Fruit fly (Drosophila melanogaster): ENCODE data around the gene CG31808.

Gene CG31808

dm6 chr2L:16731799-16732198 lies 15.8 kb upstream of the CG31808 start, which contains the start of gene Prosbeta4:
TSS of gene Prosbeta4 (minus strand) at chr2L:16732133.
- TF ChIP-seq psq (optimal IDR thresholded peaks at IDR 0.05): no peak
- TF ChIP-seq ttk (optimal IDR thresholded peaks at IDR 0.05): no peak
- TF ChIP-seq h (optimal IDR thresholded peaks at IDR 0.05): no peak
- TF ChIP-seq Myc (optimal IDR thresholded peaks at IDR 0.05): no peak
- no peak for TF ChIP-seq insv (optimal IDR thresholded peaks at IDR 0.05)
- no peak for TF ChIP-seq Sin3A (optimal IDR thresholded peaks at IDR 0.05)

DNA sequence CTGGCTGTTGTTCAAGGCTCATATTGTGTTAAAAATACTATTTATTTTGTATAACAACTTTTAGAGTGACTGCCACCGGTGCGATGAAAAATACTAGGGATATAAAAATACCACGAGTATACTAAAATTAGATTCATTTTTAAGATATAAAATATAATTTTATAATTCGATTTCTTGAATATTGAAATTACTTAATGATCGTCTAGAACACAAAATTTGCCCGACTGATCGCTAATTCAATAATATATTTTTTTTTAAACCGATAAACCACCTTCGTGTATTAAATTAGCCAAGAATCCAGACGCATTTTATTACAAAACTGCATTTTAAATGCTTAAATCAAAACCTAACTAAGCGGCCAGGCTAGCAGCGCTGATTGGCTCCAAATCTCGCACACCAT lies 14.9 kb upstream of the CG31808 start, which contains the start of gene CG17996:
Gene CG17996 (minus strand): TSS at position 101 of the 400 bp plus-strand sequence.
- TF ChIP-seq Myc (optimal IDR thresholded peaks at IDR 0.05) (no peak), Sin3A (optimal IDR thresholded peaks at IDR 0.05) (no peak), h (optimal IDR thresholded peaks at IDR 0.05) (no peak), insv (optimal IDR thresholded peaks at IDR 0.05) (no peak), ttk (optimal IDR thresholded peaks at IDR 0.05) (no peak), psq (optimal IDR thresholded peaks at IDR 0.05) (no peak)

DNA sequence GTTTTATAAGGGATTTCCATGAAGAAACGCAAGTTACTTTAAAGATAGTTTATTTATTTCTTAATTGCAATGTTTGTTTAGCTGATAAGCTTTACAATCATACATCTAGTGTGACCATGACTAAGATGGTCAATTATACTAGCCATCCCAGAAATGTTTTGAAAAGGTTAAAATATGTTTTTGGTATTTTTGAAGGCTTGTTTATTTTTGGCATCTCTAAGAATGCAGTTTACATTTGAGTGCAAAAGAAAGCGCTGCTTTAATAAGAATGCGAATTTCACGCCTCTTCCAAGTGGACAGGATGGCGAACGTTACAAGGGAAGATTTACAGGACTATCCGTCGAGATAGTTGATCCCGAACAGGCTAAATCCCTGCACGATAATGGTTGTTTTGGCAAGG lies 13.6 kb upstream of the CG31808 start, which contains the start of gene Tsen2:
Gene Tsen2 (plus strand): TSS at position 222 of the 400 bp plus-strand sequence.
- no peak for TF ChIP-seq Myc (optimal IDR thresholded peaks at IDR 0.05)
- TF ChIP-seq h (optimal IDR thresholded peaks at IDR 0.05): no peak
- TF ChIP-seq psq (optimal IDR thresholded peaks at IDR 0.05): no peak
- TF ChIP-seq insv (optimal IDR thresholded peaks at IDR 0.05): no peak
- no peak for TF ChIP-seq Sin3A (optimal IDR thresholded peaks at IDR 0.05)
- TF ChIP-seq ttk (optimal IDR thresholded peaks at IDR 0.05): no peak

DNA sequence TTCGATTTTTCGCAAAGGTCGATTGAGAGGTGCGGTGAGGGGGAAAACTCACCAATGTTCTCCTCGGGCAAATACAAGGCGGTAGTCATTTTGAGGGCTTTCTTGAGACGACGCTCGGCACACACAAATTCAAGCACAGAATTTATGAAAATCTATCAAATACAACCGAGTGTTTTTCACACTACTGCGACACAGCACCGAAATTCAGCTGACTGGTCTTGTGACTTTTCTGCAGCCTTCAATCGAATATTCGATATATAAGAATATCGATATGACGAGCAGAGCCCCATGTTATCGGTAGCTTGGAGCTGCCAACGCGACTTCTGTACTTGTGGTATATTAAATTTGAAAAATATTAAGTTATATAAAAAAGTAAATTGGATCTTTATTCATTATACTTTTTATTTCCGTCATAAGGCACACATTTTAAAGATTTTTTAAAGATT lies 11.6 kb upstream of the CG31808 start, which contains the start of gene VhaSFD:
Gene VhaSFD (minus strand): TSS at position 249 of the 446 bp plus-strand sequence.
- TF ChIP-seq h (optimal IDR thresholded peaks at IDR 0.05): no peak
- peak; percentile 65 for TF ChIP-seq psq (optimal IDR thresholded peaks at IDR 0.05)
- no peak for TF ChIP-seq insv (optimal IDR thresholded peaks at IDR 0.05)
- TF ChIP-seq Sin3A (optimal IDR thresholded peaks at IDR 0.05): no peak

DNA sequence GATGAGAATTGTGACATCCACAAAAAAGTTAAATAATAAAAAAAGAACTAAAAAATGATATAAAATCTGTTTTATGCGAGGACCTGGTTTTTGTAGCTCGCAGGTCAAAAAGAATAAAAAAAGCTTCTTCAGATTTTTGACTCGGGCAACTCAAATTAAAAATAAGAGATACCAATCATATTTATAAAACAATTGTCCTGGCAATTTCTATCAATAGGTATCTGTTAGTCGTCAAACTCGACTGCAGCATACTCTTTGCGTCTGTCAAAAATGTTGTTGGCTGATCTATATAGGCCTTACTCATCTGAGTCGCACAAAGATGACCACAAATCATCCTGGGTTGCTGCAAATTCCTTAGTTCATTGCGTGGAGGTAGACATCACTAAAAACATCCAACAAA lies 6.6 kb upstream of the CG31808 start:
- TF ChIP-seq Myc (optimal IDR thresholded peaks at IDR 0.05): no peak
- no peak for TF ChIP-seq psq (optimal IDR thresholded peaks at IDR 0.05)

DNA sequence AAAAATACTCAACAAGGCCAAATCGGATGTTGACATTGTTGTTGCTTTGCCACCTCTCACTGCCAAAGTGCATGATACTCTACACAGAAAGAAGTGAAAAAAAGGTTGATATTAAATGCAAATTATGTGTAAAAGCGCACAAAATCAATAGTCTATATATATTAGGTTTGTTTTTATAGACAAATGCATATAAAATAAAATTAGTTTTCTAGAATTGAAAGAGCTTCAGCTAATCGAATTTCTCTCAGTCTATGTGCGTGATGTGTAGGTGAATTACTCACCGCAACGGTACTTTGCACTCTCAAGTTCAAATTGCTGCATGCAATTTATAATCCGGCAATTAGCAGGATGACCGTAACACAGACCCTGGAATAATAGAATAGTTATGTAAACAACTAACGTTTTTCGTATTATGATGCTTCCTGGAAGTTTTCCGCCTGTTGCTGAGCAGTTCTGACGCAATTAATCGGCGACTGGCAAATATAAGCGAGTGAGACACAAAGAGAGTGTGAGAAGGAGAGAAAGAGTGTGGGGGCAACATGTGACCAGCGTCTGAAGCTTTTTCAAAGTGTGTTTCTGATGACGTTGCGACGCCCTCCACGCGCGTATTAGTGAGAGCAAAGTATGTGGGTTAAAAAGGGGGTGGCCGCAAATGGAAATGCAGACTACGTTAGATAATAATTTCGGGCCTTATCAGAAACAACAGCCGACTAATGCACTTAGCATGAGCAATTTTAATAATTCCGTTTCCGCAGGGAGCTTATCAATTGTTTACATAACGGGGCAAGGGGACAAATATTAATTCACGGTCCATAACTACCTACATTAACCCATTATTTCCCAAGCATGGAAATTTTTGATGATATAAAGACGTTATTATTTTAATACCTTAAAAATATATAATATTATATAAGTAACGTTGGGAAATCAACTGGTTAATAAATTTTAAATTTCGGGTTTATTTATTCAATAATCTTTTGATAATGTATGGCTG lies 5.0 kb upstream of the CG31808 start:
- no peak for TF ChIP-seq Sin3A (optimal IDR thresholded peaks at IDR 0.05)
- TF ChIP-seq ttk (optimal IDR thresholded peaks at IDR 0.05): no peak
- no peak for TF ChIP-seq Myc (optimal IDR thresholded peaks at IDR 0.05)
- TF ChIP-seq psq (optimal IDR thresholded peaks at IDR 0.05): no peak
- no peak for TF ChIP-seq h (optimal IDR thresholded peaks at IDR 0.05)
- no peak for TF ChIP-seq insv (optimal IDR thresholded peaks at IDR 0.05)

DNA sequence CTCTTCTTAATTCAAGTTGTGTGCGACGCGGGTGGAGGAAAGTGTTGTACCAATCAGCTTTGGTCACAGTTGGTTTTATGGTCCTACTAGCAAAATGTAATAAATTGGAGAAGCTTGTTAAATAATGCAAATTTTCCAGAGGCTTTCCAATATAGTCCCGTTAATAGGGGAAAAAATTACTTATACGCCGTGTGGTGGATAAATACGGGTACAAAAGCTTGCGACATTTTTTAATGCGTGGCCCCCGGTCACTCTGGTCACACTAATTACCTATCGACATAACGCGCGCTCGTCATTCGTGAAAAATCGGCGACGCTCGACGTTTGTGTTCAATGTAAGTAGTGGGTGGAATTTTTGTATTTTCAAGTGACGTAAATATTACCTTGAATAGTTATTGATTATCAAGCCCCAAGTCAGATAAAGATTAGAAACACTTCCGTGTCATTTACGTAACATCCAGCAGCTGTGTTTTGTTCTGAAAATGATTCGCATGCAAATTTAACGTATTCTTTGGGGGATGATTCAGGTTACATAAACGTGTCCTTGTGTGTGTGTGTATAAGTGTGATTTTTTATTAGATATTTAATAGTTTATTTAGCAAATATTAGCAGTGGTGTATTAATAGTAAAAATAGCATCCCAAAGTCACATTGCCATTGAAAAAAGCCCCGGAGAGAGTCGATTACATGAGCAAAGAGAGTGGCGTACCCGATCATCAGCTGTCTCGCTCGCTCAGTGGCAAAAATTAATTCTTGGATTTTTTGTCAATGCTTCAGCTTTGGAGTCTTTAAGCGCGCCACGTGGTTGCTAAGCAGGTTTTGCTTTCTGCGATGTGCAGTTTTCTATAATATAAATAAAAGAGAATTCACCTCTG lies 3.9 kb upstream of the CG31808 start, which contains the start of gene Cyt-c-p:
Gene Cyt-c-p (plus strand): TSS at position 290 of the 873 bp plus-strand sequence.
- TF ChIP-seq Sin3A (optimal IDR thresholded peaks at IDR 0.05) (no peak), psq (optimal IDR thresholded peaks at IDR 0.05) (no peak), ttk (optimal IDR thresholded peaks at IDR 0.05) (no peak)

DNA sequence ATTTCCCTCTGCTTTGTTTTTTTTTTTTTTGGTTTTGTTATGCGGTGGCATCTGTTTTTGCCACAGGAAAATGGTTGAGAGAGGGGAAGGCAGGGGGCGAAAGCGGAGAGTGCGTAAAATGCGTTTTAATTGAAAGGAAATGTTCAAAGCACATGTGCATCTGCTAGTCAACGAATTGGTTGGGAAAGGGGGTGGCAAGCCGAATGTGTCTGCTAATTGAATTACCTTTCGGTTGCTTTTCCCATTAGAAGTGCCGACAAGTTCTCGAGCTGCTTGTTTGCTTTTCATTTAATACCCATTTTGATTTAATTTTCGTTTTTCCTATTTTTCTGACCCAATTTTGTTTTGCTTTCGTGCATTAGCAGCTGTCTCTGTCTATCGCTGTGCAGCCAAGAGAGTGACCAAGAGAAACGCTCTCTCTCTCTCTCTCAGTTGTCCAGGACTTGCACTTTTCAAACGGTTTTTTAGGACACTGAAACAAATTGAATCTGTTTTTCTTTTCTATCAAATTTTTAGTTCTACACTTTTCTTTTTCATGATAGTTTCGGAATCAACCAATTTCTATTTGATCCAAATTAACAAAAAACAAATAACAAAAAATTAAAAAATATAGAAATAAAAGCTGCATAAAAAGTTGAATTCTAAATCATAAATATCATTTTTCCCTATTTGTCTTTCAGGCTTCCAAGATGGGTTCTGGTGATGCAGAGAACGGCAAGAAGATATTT lies 2.6 kb upstream of the CG31808 start:
- TF ChIP-seq insv (optimal IDR thresholded peaks at IDR 0.05): no peak
- no peak for TF ChIP-seq h (optimal IDR thresholded peaks at IDR 0.05)
- no peak for TF ChIP-seq ttk (optimal IDR thresholded peaks at IDR 0.05)
- no peak for TF ChIP-seq Myc (optimal IDR thresholded peaks at IDR 0.05)
- no peak for TF ChIP-seq Sin3A (optimal IDR thresholded peaks at IDR 0.05)
- no peak for TF ChIP-seq psq (optimal IDR thresholded peaks at IDR 0.05)

DNA sequence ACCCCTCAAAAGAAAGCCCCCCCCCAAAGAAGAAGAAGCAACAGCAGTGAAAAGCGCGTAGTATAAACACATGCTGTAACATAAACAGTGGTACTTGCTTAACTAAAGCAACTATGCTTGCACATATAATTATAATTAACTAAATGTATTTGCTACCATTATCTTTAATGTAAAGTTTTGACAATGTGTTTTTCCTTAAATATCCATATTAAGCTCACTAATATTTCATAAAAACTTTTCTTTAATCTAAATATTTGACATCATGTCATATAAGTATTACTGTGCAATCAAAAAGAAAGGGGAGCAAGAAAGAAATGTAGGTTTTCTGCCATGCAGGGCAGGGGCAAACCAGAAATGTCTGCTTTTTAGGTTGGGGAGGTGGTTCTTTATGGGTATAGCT lies 776 bp upstream of the CG31808 start:
- no peak for TF ChIP-seq insv (optimal IDR thresholded peaks at IDR 0.05)

DNA sequence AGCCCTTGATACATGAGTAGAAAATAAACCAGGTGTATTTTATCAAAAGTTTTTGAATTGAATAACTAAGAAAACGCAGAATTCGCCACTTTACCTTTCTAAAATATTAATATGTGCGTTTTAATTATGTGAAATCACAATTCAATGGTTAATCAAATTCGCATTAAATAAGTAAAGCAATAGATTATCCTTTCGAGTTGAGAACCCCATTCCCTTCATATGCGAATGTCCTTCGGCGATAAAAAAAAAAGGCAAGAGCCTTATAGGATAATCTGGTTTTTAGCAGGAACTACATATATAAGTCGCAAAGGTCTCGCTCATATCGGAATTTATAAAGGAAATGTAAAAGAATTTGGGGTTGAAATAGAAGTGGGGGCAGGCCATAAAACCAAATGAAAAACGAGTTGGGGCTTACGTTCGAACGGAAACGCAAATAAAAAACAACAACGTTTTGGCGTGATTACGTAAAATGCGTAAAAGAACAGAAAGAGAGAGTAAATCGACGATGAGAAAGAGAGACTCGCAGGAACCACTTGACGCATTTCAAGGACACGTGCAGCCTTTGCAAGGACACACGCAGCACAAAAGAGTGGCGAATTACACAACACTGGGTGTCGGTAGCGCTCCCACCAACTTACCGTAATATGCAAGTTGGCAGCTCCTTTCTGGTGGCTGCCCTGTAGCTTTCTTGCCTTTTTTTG lies 712 bp downstream of the CG31808 start:
- TF ChIP-seq psq (optimal IDR thresholded peaks at IDR 0.05) (no peak), h (optimal IDR thresholded peaks at IDR 0.05) (no peak), Myc (optimal IDR thresholded peaks at IDR 0.05) (no peak), Sin3A (optimal IDR thresholded peaks at IDR 0.05) (no peak), ttk (optimal IDR thresholded peaks at IDR 0.05) (no peak), insv (optimal IDR thresholded peaks at IDR 0.05) (no peak)

dm6 chr2L:16713929-16714328 lies 2.1 kb downstream of the CG31808 start:
- TF ChIP-seq psq (optimal IDR thresholded peaks at IDR 0.05) (no peak), insv (optimal IDR thresholded peaks at IDR 0.05) (no peak), ttk (optimal IDR thresholded peaks at IDR 0.05) (no peak), Sin3A (optimal IDR thresholded peaks at IDR 0.05) (no peak), Myc (optimal IDR thresholded peaks at IDR 0.05) (no peak), h (optimal IDR thresholded peaks at IDR 0.05) (no peak)
